Worm (Caenorhabditis elegans) whole organism, mixed stage, embryonic: Measurements from ENCODE around the gene nhr-114.
"Not testable (repeated sequence)": the region's sequence is repeated elsewhere in the genome, so short reads cannot be mapped to it uniquely, and the experiment has no call there.

Source experiments
- bed-3 ChIP-seq: fragments of 200-800 bp; sonication (Bioruptor generic); optimal IDR thresholded peaks from 3 replicates; lab custom pipeline; 2018; ENCODE audit warnings: mild to moderate bottlenecking, missing genetic modification characterization, moderate library complexity, missing compliant biosample characterization
- blmp-1 ChIP-seq: fragments of 150-350 bp; optimal IDR thresholded peaks from 2 replicates; lab custom pipeline; 2014; ENCODE audit warnings: missing biosample characterization, missing genetic modification characterization
- ceh-39 ChIP-seq: fragments of 150-350 bp; optimal IDR thresholded peaks from 2 replicates; lab custom pipeline; 2014; ENCODE audit warnings: missing biosample characterization, missing genetic modification characterization
- ceh-43 ChIP-seq: fragments of 200-800 bp; sonication (Bioruptor generic); optimal IDR thresholded peaks from 2 replicates; lab custom pipeline; 2018; ENCODE audit warnings: mild to moderate bottlenecking, missing genetic modification characterization, moderate library complexity, missing compliant biosample characterization
- ceh-83 ChIP-seq: fragments of 200-800 bp; sonication (Bioruptor generic); optimal IDR thresholded peaks from 2 replicates; lab custom pipeline; 2018; ENCODE audit warnings: mild to moderate bottlenecking, missing genetic modification characterization, missing compliant biosample characterization
- ces-1 ChIP-seq: fragments of 150-350 bp; optimal IDR thresholded peaks from 2 replicates; lab custom pipeline; 2014; ENCODE audit warnings: missing biosample characterization, missing genetic modification reagents, missing genetic modification characterization
- cnd-1 ChIP-seq: fragments of 200-800 bp; sonication (Bioruptor generic); optimal IDR thresholded peaks from 2 replicates; lab custom pipeline; 2018; ENCODE audit warnings: mild to moderate bottlenecking, missing genetic modification characterization, missing compliant biosample characterization
- drap-1 ChIP-seq: fragments of 200-800 bp; sonication (Bioruptor generic); optimal IDR thresholded peaks from 3 replicates; lab custom pipeline; 2018; ENCODE audit warnings: mild to moderate bottlenecking, missing genetic modification characterization, missing compliant biosample characterization
- elt-1 ChIP-seq: sonication (generic microtip); optimal IDR thresholded peaks from 2 replicates; lab custom pipeline; 2017; ENCODE audit warnings: missing genetic modification characterization, mild to moderate bottlenecking, missing compliant biosample characterization, antibody characterized with exemption, moderate library complexity, borderline replicate concordance; ENCODE audit not compliant: insufficient read depth
- elt-3 ChIP-seq: fragments of 150-350 bp; optimal IDR thresholded peaks from 2 replicates; lab custom pipeline; 2014; ENCODE audit warnings: missing biosample characterization, missing genetic modification characterization
- flh-1 ChIP-seq: fragments of 200-800 bp; sonication (Bioruptor generic); optimal IDR thresholded peaks from 2 replicates; lab custom pipeline; 2018; ENCODE audit warnings: mild to moderate bottlenecking, missing genetic modification characterization, moderate library complexity, missing compliant biosample characterization
- ham-2 ChIP-seq: fragments of 200-800 bp; sonication (Bioruptor generic); optimal IDR thresholded peaks from 2 replicates; lab custom pipeline; 2018; ENCODE audit warnings: mild to moderate bottlenecking, missing genetic modification characterization, missing compliant biosample characterization
- hlh-1 ChIP-seq: fragments of 150-350 bp; optimal IDR thresholded peaks from 2 replicates; lab custom pipeline; 2014; ENCODE audit warnings: missing biosample characterization, missing genetic modification reagents, missing genetic modification characterization
- lin-13 ChIP-seq: fragments of 150-350 bp; optimal IDR thresholded peaks from 2 replicates; lab custom pipeline; 2014; ENCODE audit warnings: missing biosample characterization, missing genetic modification characterization
- lin-32 ChIP-seq: fragments of 200-800 bp; sonication (Bioruptor generic); optimal IDR thresholded peaks from 2 replicates; lab custom pipeline; 2018; ENCODE audit warnings: mild to moderate bottlenecking, missing genetic modification characterization, missing compliant biosample characterization
- lsy-2 ChIP-seq: fragments of 150-350 bp; optimal IDR thresholded peaks from 2 replicates; lab custom pipeline; 2014; ENCODE audit warnings: missing biosample characterization, missing genetic modification characterization
- mab-5 ChIP-seq: fragments of 150-350 bp; optimal IDR thresholded peaks from 2 replicates; lab custom pipeline; 2014; ENCODE audit warnings: missing biosample characterization, missing genetic modification characterization
- mep-1 ChIP-seq: fragments of 150-350 bp; optimal IDR thresholded peaks from 2 replicates; lab custom pipeline; 2017; ENCODE audit warnings: missing biosample characterization, missing genetic modification reagents, missing genetic modification characterization, inconsistent platforms
- mls-2 ChIP-seq: sonication (generic microtip); optimal IDR thresholded peaks from 2 replicates; lab custom pipeline; 2016; ENCODE audit warnings: mild to moderate bottlenecking, missing genetic modification characterization, moderate library complexity, missing compliant biosample characterization
- nhr-12 ChIP-seq: fragments of 150-350 bp; optimal IDR thresholded peaks from 2 replicates; lab custom pipeline; 2014; ENCODE audit warnings: missing biosample characterization, missing genetic modification characterization
- nhr-2 ChIP-seq: fragments of 150-350 bp; optimal IDR thresholded peaks from 2 replicates; lab custom pipeline; 2014; ENCODE audit warnings: missing biosample characterization, missing genetic modification characterization
- nhr-237 ChIP-seq: fragments of 150-350 bp; optimal IDR thresholded peaks from 2 replicates; lab custom pipeline; 2014; ENCODE audit warnings: missing biosample characterization, missing genetic modification characterization
- nhr-28 ChIP-seq: fragments of 150-350 bp; optimal IDR thresholded peaks from 2 replicates; lab custom pipeline; 2014; ENCODE audit warnings: missing biosample characterization, missing genetic modification characterization
- nhr-76 ChIP-seq: sonication (generic microtip); optimal IDR thresholded peaks from 2 replicates; lab custom pipeline; 2017; ENCODE audit warnings: missing biosample characterization, missing genetic modification characterization
- pha-4 ChIP-seq: fragments of 150-350 bp; optimal IDR thresholded peaks from 2 replicates; lab custom pipeline; 2018; ENCODE audit warnings: missing biosample characterization, missing genetic modification reagents, missing genetic modification characterization
- snpc-4 ChIP-seq: fragments of 150-350 bp; optimal IDR thresholded peaks from 2 replicates; lab custom pipeline; 2014; ENCODE audit warnings: missing biosample characterization, missing genetic modification characterization
- sptf-1 ChIP-seq: sonication (generic microtip); optimal IDR thresholded peaks from 2 replicates; lab custom pipeline; 2017; ENCODE audit warnings: mild to moderate bottlenecking, missing genetic modification characterization, moderate library complexity, missing compliant biosample characterization
- tbx-8 ChIP-seq: fragments of 200-800 bp; sonication (Bioruptor generic); optimal IDR thresholded peaks from 2 replicates; lab custom pipeline; 2018; ENCODE audit warnings: mild to moderate bottlenecking, missing genetic modification characterization, moderate library complexity, missing compliant biosample characterization
- unc-120 ChIP-seq: sonication (generic microtip); optimal IDR thresholded peaks from 2 replicates; lab custom pipeline; 2017; ENCODE audit warnings: missing genetic modification characterization, missing compliant biosample characterization; ENCODE audit not compliant: poor library complexity, severe bottlenecking
- unc-39 ChIP-seq: fragments of 150-350 bp; optimal IDR thresholded peaks from 2 replicates; lab custom pipeline; 2014; ENCODE audit warnings: missing biosample characterization, missing genetic modification characterization
- unc-62 ChIP-seq: fragments of 150-350 bp; optimal IDR thresholded peaks from 2 replicates; lab custom pipeline; 2014; ENCODE audit warnings: missing biosample characterization, missing genetic modification reagents, missing genetic modification characterization
- zip-8 ChIP-seq: fragments of 150-350 bp; optimal IDR thresholded peaks from 2 replicates; lab custom pipeline; 2014; ENCODE audit warnings: missing biosample characterization, missing genetic modification characterization
- ztf-11 ChIP-seq: fragments of 150-350 bp; optimal IDR thresholded peaks from 2 replicates; lab custom pipeline; 2014; ENCODE audit warnings: missing biosample characterization, missing genetic modification characterization

nhr-114 gene

DNA sequence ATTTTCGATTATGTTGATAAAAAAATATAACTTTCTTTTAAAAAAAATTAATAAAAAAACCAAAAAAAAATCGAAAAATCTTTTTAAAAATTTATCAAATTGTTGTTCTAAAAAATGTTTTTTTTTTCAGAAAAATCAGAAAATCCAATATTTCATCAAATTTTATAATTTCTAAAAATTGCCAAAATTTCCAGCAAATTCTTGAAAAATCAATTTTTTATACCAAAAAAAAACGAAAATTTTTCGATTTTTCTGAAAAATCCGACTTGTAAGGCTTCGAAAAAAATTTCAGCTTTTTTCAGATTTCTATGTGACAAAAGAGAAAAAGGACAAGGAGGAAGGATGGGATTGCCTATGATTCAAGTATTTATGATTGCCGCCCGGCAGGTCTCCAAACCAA is 17.4 kb downstream of the nhr-114 start, which contains the start of gene H43I07.1:
H43I07.1 (plus strand) TSS at position 301 of the 400 bp plus-strand sequence.
- no peak for TF ChIP-seq mab-5 (tag; lab: Kevin White, UChicago)
- TF ChIP-seq mls-2 (tag; lab: Kevin White, UChicago), result no peak
- no peak for TF ChIP-seq ham-2 (GFP tag; lab: Kevin White, UChicago)
- TF ChIP-seq ceh-83, result no peak
- TF ChIP-seq flh-1 (GFP tag; lab: Kevin White, UChicago), result no peak
- TF ChIP-seq lsy-2 (tag; lab: Kevin White, UChicago), result no peak
- TF ChIP-seq unc-120 (tag; lab: Kevin White, UChicago), result no peak
- TF ChIP-seq blmp-1 (tag; lab: Kevin White, UChicago), result no peak
- no peak for TF ChIP-seq ces-1
- no peak for TF ChIP-seq sptf-1 (tag; lab: Kevin White, UChicago)
- no peak for TF ChIP-seq lin-32
- TF ChIP-seq ceh-43 (GFP tag; lab: Kevin White, UChicago), result no peak
- TF ChIP-seq drap-1, result no peak
- no peak for TF ChIP-seq lin-13

DNA sequence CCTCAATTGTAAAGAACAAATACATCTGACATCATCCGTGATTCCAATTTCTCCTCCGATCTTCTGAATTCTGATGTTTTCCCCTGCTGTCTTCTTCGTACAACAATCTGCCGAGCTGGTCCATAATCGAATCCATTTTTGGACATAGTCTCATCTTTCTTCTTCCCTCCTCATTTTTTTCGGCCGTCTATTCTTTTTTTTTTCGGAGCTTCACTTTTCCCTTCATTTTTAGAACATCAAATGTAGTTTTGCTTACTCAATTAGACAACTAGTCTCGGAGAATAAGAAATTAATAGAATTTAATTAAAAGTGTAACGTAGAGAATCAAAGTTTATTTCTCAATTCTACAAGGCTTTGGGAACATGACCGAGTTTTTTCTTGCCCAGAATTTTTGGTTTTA is 24.5 kb downstream of the nhr-114 start:
- no peak for TF ChIP-seq flh-1 (GFP tag; lab: Kevin White, UChicago)
- no peak for TF ChIP-seq nhr-237 (tag; lab: Kevin White, UChicago)
- TF ChIP-seq mab-5 (tag; lab: Kevin White, UChicago), result no peak
- TF ChIP-seq nhr-76 (tag; lab: Kevin White, UChicago), result no peak
- no peak for TF ChIP-seq pha-4 (tag; lab: Kevin White, UChicago)
- no peak for TF ChIP-seq ces-1
- TF ChIP-seq mep-1, result no peak
- TF ChIP-seq hlh-1 (tag; lab: Kevin White, UChicago), result no peak
- TF ChIP-seq snpc-4 (tag; lab: Kevin White, UChicago), result no peak
- no peak for TF ChIP-seq nhr-28 (tag; lab: Kevin White, UChicago)
- TF ChIP-seq ceh-39 (tag; lab: Kevin White, UChicago), result no peak
- no peak for TF ChIP-seq ztf-11 (tag; lab: Kevin White, UChicago)
- no peak for TF ChIP-seq sptf-1 (tag; lab: Kevin White, UChicago)
- no peak for TF ChIP-seq unc-120 (tag; lab: Kevin White, UChicago)
- TF ChIP-seq nhr-12 (tag; lab: Kevin White, UChicago), result no peak
- no peak for TF ChIP-seq ceh-43 (GFP tag; lab: Kevin White, UChicago)
- no peak for TF ChIP-seq bed-3 (GFP tag; lab: Kevin White, UChicago)

DNA sequence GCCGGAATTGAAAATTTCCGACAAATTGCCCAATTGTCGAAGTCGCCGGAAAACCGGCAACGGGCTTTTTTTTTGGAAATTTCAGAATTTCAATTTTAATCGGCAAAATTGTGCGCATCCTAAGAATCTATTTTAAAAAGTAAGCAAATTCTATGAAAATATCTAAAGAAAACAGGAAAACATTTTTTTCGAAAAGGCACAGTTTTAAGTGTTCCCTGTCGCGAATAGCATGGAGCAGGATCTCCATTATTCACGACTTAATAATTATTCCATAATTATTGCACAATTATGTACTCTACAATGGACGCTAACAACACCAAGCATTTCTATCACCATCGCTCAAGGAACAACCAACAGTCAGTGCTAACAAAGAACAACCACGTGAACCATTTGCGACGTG is 28.9 kb downstream of the nhr-114 start, which contains the start of gene H43I07.4:
H43I07.4 (plus strand) TSS at position 301 of the 400 bp plus-strand sequence.
- not testable (repeated sequence) for TF ChIP-seq bed-3 (GFP tag; lab: Kevin White, UChicago); ceh-43 (GFP tag; lab: Kevin White, UChicago); ztf-11 (tag; lab: Kevin White, UChicago)
- TF ChIP-seq, all 35 proteins: peak for 0; not testable (repeated sequence) for 35

DNA sequence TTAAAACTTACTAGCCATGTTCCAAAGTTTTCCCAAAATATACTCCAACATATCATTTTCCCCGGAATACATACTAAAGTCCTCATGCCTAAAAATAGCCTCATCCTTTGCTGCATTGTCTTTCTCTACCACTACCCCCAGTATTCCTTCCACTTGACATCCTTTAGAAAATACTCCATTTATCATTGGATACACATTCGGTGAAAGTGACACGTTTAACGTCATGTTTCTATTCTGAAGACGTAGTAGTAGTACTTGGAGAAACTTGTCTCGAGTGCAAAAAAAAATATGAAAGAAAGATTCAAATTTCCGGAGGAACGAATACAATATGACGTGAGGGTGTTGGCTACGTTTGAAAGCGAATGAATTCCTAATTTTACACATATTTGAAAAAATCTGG is 29.9 kb downstream of the nhr-114 start:
- TF ChIP-seq ham-2 (GFP tag; lab: Kevin White, UChicago) (no peak), ceh-43 (GFP tag; lab: Kevin White, UChicago) (no peak), tbx-8 (GFP tag; lab: Kevin White, UChicago) (no peak), ceh-83 (no peak), mab-5 (tag; lab: Kevin White, UChicago) (no peak), elt-3 (tag; lab: Kevin White, UChicago) (no peak), zip-8 (no peak), mep-1 (no peak), pha-4 (tag; lab: Kevin White, UChicago) (no peak), ces-1 (no peak), nhr-12 (tag; lab: Kevin White, UChicago) (no peak), cnd-1 (no peak), nhr-76 (tag; lab: Kevin White, UChicago) (no peak), nhr-2 (tag; lab: Kevin White, UChicago) (no peak), sptf-1 (tag; lab: Kevin White, UChicago) (no peak), unc-39 (no peak)
- TF ChIP-seq, all 35 proteins: peak for 0

DNA sequence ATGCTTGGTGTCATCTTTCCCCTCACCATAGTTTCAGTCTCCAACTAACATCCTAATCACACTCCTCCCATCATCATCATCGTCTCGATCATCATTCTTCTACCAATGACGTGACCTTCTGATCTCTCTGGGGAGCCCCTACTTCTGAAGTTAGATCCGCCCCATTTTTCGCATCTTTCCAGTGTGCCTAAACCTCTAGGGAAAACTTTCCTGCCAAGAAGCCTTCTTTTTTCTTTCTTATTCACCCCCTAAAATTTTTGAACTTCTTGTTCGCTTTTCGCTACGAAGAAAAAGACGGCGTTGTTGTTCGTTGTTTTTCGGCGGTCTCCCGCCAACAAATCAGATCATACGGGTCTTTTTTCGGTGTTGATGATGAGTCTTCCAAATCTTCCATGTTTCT is 31.3 kb downstream of the nhr-114 start:
- TF ChIP-seq flh-1 (GFP tag; lab: Kevin White, UChicago), result no peak
- TF ChIP-seq lin-32, result no peak
- TF ChIP-seq drap-1, result no peak
- TF ChIP-seq nhr-76 (tag; lab: Kevin White, UChicago), result no peak
- TF ChIP-seq ces-1, result no peak
- TF ChIP-seq mls-2 (tag; lab: Kevin White, UChicago), result no peak
- TF ChIP-seq lin-13, result no peak
- no peak for TF ChIP-seq ham-2 (GFP tag; lab: Kevin White, UChicago)
- TF ChIP-seq unc-62 (GFP tag; lab: Kevin White, UChicago), result no peak
- no peak for TF ChIP-seq elt-1 (tag; lab: Kevin White, UChicago)
- TF ChIP-seq sptf-1 (tag; lab: Kevin White, UChicago), result no peak
- TF ChIP-seq mab-5 (tag; lab: Kevin White, UChicago), result no peak
- no peak for TF ChIP-seq nhr-28 (tag; lab: Kevin White, UChicago)
- TF ChIP-seq blmp-1 (tag; lab: Kevin White, UChicago), result no peak
- no peak for TF ChIP-seq cnd-1
